Fruit fly (Drosophila melanogaster) whole organism, embryonic: ENCODE results near the gene CG4455.

Experiments used
- B-H1 ChIP-seq: fragments of 200-800 bp; sonication (Bioruptor generic); IDR thresholded peaks from 3 replicates; pipeline ENCODE4 v1.3.6; 2022; ENCODE audit warnings: missing biosample characterization, missing genetic modification characterization
- Blimp-1 ChIP-seq: fragments of 200-800 bp; sonication (Bioruptor generic); optimal IDR thresholded peaks from 3 replicates; lab custom pipeline; 2018; ENCODE audit warnings: missing biosample characterization, missing genetic modification characterization, mild to moderate bottlenecking, moderate library complexity, missing genetic modification reagents
- C15 ChIP-seq: fragments of 200-800 bp; sonication (Bioruptor generic); IDR thresholded peaks from 3 replicates; pipeline ENCODE4 v1.3.6; 2022; ENCODE audit warnings: missing biosample characterization, missing genetic modification characterization
- CG10274 ChIP-seq: fragments of 200-800 bp; sonication (Bioruptor generic); optimal IDR thresholded peaks from 3 replicates; lab custom pipeline; 2017; ENCODE audit warnings: missing biosample characterization, mild to moderate bottlenecking, missing genetic modification characterization
- CG11695 ChIP-seq: fragments of 200-800 bp; sonication (Bioruptor generic); IDR thresholded peaks from 3 replicates; pipeline ENCODE4 v1.3.6; 2022; ENCODE audit warnings: missing biosample characterization, missing genetic modification characterization
- CG14441 ChIP-seq: fragments of 200-800 bp; sonication (Bioruptor generic); IDR thresholded peaks from 2 replicates; pipeline ENCODE4 v1.3.6; 2022; ENCODE audit warnings: missing biosample characterization, missing genetic modification characterization
- CG14710 ChIP-seq: fragments of 200-800 bp; sonication (Bioruptor generic); optimal IDR thresholded peaks from 3 replicates; lab custom pipeline; 2019; ENCODE audit warnings: missing biosample characterization, mild to moderate bottlenecking, missing genetic modification characterization, moderate library complexity
- CG14860 ChIP-seq: fragments of 200-800 bp; sonication (Bioruptor generic); IDR thresholded peaks from 3 replicates; pipeline ENCODE4 v1.3.6; 2022; ENCODE audit warnings: missing biosample characterization, missing genetic modification characterization; ENCODE audit not compliant: partially characterized antibody
- CG15269 ChIP-seq: fragments of 200-800 bp; sonication (Bioruptor generic); optimal IDR thresholded peaks from 2 replicates; lab custom pipeline; 2018; ENCODE audit warnings: missing biosample characterization, mild to moderate bottlenecking, missing genetic modification characterization, moderate library complexity
- CG17568 ChIP-seq: fragments of 200-800 bp; sonication (Bioruptor generic); optimal IDR thresholded peaks from 2 replicates; lab custom pipeline; 2018; ENCODE audit warnings: missing biosample characterization, mild to moderate bottlenecking, missing genetic modification characterization, moderate library complexity
- CG2116 ChIP-seq: fragments of 200-800 bp; sonication (Bioruptor generic); optimal IDR thresholded peaks from 3 replicates; lab custom pipeline; 2018; ENCODE audit warnings: missing biosample characterization, mild to moderate bottlenecking, missing genetic modification characterization
- CG2678 ChIP-seq: fragments of 200-800 bp; sonication (Bioruptor generic); optimal IDR thresholded peaks from 3 replicates; lab custom pipeline; 2019; ENCODE audit warnings: missing biosample characterization, mild to moderate bottlenecking, missing genetic modification characterization, moderate library complexity
- CG4360 ChIP-seq: fragments of 200-800 bp; sonication (Bioruptor generic); IDR thresholded peaks from 2 replicates; pipeline ENCODE4 v1.3.6; 2022; ENCODE audit warnings: missing biosample characterization, missing genetic modification characterization
- CG5180 ChIP-seq: fragments of 200-800 bp; sonication (Bioruptor generic); optimal IDR thresholded peaks from 3 replicates; lab custom pipeline; 2017; ENCODE audit warnings: missing biosample characterization, missing genetic modification characterization, mild to moderate bottlenecking, moderate library complexity, missing genetic modification reagents
- CG6254 ChIP-seq: fragments of 200-800 bp; sonication (Bioruptor generic); optimal IDR thresholded peaks from 3 replicates; lab custom pipeline; 2017; ENCODE audit warnings: mild to moderate bottlenecking, missing biosample characterization, missing genetic modification reagents, missing genetic modification characterization
- CG6791 ChIP-seq: fragments of 200-800 bp; sonication (Bioruptor generic); IDR thresholded peaks from 3 replicates; pipeline ENCODE4 v1.3.6; 2022; ENCODE audit warnings: missing biosample characterization, missing genetic modification characterization; ENCODE audit not compliant: partially characterized antibody
- CG6854 ChIP-seq: fragments of 200-800 bp; sonication (Bioruptor generic); optimal IDR thresholded peaks from 3 replicates; lab custom pipeline; 2017; ENCODE audit warnings: missing biosample characterization, mild to moderate bottlenecking, missing genetic modification characterization
- CG7786 ChIP-seq: fragments of 200-800 bp; sonication (Bioruptor generic); optimal IDR thresholded peaks from 2 replicates; lab custom pipeline; 2016; ENCODE audit warnings: missing biosample characterization, missing genetic modification characterization
- CG8290 ChIP-seq, 3 experiments: fragments of 200-800 bp; sonication (Bioruptor generic); optimal IDR thresholded peaks; 2 replicates each; lab custom pipeline; 2016 to 2019; ENCODE audit warnings: missing biosample characterization in 3 of 3, missing genetic modification characterization in 3 of 3, mild to moderate bottlenecking in 2 of 3, moderate library complexity in 1 of 3
- CG9215 ChIP-seq: fragments of 200-800 bp; sonication (Bioruptor generic); IDR thresholded peaks from 2 replicates; pipeline ENCODE4 v1.3.6; 2022; ENCODE audit warnings: missing biosample characterization, missing genetic modification characterization
- CG9876 ChIP-seq: fragments of 200-800 bp; sonication (Bioruptor generic); optimal IDR thresholded peaks from 2 replicates; lab custom pipeline; 2016; ENCODE audit warnings: missing biosample characterization, missing genetic modification characterization
- D19B ChIP-seq: fragments of 200-800 bp; sonication (Bioruptor generic); optimal IDR thresholded peaks from 2 replicates; lab custom pipeline; 2017; ENCODE audit warnings: missing biosample characterization, mild to moderate bottlenecking, missing genetic modification characterization
- Doc2 ChIP-seq: fragments of 200-800 bp; sonication (Bioruptor generic); IDR thresholded peaks from 2 replicates; pipeline ENCODE4 v1.3.6; 2022; ENCODE audit warnings: missing biosample characterization, missing genetic modification characterization
- Eip74EF ChIP-seq, 2 experiments: fragments of 200-800 bp in 1 of 2; fragments of >200 bp in 1 of 2; sonication (Bioruptor generic) in 1 of 2; optimal IDR thresholded peaks; 2 replicates each; lab custom pipeline; 2017 to 2019; ENCODE audit warnings: missing biosample characterization in 2 of 2, missing genetic modification characterization in 2 of 2, mild to moderate bottlenecking in 1 of 2, moderate library complexity in 1 of 2
- Fer2 ChIP-seq: fragments of 200-800 bp; sonication (Bioruptor generic); optimal IDR thresholded peaks from 2 replicates; lab custom pipeline; 2018; ENCODE audit warnings: missing biosample characterization, mild to moderate bottlenecking, missing genetic modification characterization, moderate library complexity
- Fer3 ChIP-seq: fragments of 200-800 bp; sonication (Bioruptor generic); optimal IDR thresholded peaks from 2 replicates; lab custom pipeline; 2018; ENCODE audit warnings: missing biosample characterization, mild to moderate bottlenecking, missing genetic modification characterization, moderate library complexity
- HLH4C ChIP-seq: fragments of 200-800 bp; sonication (Bioruptor generic); IDR thresholded peaks from 3 replicates; pipeline ENCODE4 v1.3.6; 2022; ENCODE audit warnings: missing biosample characterization, missing genetic modification characterization; ENCODE audit not compliant: partially characterized antibody
- Lhr ChIP-seq: fragments of 200-800 bp; sonication (Bioruptor generic); optimal IDR thresholded peaks from 3 replicates; lab custom pipeline; 2017; ENCODE audit warnings: mild to moderate bottlenecking, missing biosample characterization, missing genetic modification reagents, missing genetic modification characterization
- Lim3 ChIP-seq: fragments of 200-800 bp; sonication (Bioruptor generic); IDR thresholded peaks from 2 replicates; pipeline ENCODE4 v1.3.6; 2022; ENCODE audit warnings: missing biosample characterization, missing genetic modification characterization
- Taf1 ChIP-seq: fragments of 200-800 bp; sonication (Bioruptor generic); IDR thresholded peaks from 2 replicates; pipeline ENCODE4 v1.3.6; 2022; ENCODE audit warnings: missing biosample characterization, missing genetic modification characterization
- amos ChIP-seq: fragments of 200-800 bp; sonication (Bioruptor generic); IDR thresholded peaks from 2 replicates; pipeline ENCODE4 v1.3.6; 2022; ENCODE audit warnings: missing biosample characterization, missing genetic modification characterization; ENCODE audit not compliant: partially characterized antibody
- bab2 ChIP-seq: fragments of 200-800 bp; sonication (Bioruptor generic); optimal IDR thresholded peaks from 2 replicates; lab custom pipeline; 2016; ENCODE audit warnings: missing biosample characterization, missing genetic modification characterization
- chif ChIP-seq, 2 experiments: fragments of 200-800 bp; sonication (Bioruptor generic); optimal IDR thresholded peaks; 3 replicates each; lab custom pipeline; 2016; ENCODE audit warnings: missing biosample characterization in 2 of 2, missing genetic modification characterization in 2 of 2
- chinmo ChIP-seq: fragments of 200-800 bp; sonication (Bioruptor generic); IDR thresholded peaks from 4 replicates; pipeline ENCODE4 v1.3.6; 2022; ENCODE audit warnings: missing biosample characterization, missing genetic modification characterization; ENCODE audit not compliant: partially characterized antibody
- chn ChIP-seq: fragments of 200-800 bp; sonication (Bioruptor generic); optimal IDR thresholded peaks from 2 replicates; lab custom pipeline; 2016; ENCODE audit warnings: missing biosample characterization, missing genetic modification characterization
- corto ChIP-seq: fragments of 200-800 bp; sonication (Bioruptor generic); optimal IDR thresholded peaks from 2 replicates; lab custom pipeline; 2016; ENCODE audit warnings: missing biosample characterization, mild to moderate bottlenecking, missing genetic modification characterization, moderate library complexity
- danr ChIP-seq: fragments of 200-800 bp; sonication (Bioruptor generic); IDR thresholded peaks from 2 replicates; pipeline ENCODE4 v1.3.6; 2022; ENCODE audit warnings: missing biosample characterization, missing genetic modification characterization
- dimm ChIP-seq: fragments of 200-800 bp; sonication (Bioruptor generic); IDR thresholded peaks from 2 replicates; pipeline ENCODE4 v1.3.6; 2022; ENCODE audit warnings: missing biosample characterization, missing genetic modification characterization
- fd3F ChIP-seq: fragments of 200-800 bp; sonication (Bioruptor generic); optimal IDR thresholded peaks from 2 replicates; lab custom pipeline; 2018; ENCODE audit warnings: missing biosample characterization, mild to moderate bottlenecking, missing genetic modification characterization, moderate library complexity
- gcm ChIP-seq: fragments of 200-800 bp; sonication (Bioruptor generic); optimal IDR thresholded peaks from 2 replicates; lab custom pipeline; 2019; ENCODE audit warnings: missing biosample characterization, mild to moderate bottlenecking, missing genetic modification characterization, moderate library complexity
- gfzf ChIP-seq: fragments of 200-800 bp; sonication (Bioruptor generic); optimal IDR thresholded peaks from 2 replicates; lab custom pipeline; 2016; ENCODE audit warnings: missing biosample characterization, mild to moderate bottlenecking, missing genetic modification characterization, moderate library complexity
- hkb ChIP-seq, 2 experiments: fragments of 200-800 bp in 1 of 2; fragments of >200 bp in 1 of 2; sonication (Bioruptor generic) in 1 of 2; IDR thresholded peaks in 1 of 2; optimal IDR thresholded peaks in 1 of 2; 2 replicates each; pipeline versions ENCODE4 v1.3.6 to Lab custom; 2017 to 2022; ENCODE audit warnings: missing biosample characterization in 1 of 2, missing genetic modification characterization in 1 of 2
- jumu ChIP-seq: fragments of 200-800 bp; sonication (Bioruptor generic); optimal IDR thresholded peaks from 3 replicates; lab custom pipeline; 2016; ENCODE audit warnings: missing biosample characterization, missing genetic modification characterization
- kni ChIP-seq: fragments of 200-800 bp; sonication (Bioruptor generic); optimal IDR thresholded peaks from 3 replicates; lab custom pipeline; 2017; ENCODE audit warnings: mild to moderate bottlenecking, missing biosample characterization, missing genetic modification reagents, missing genetic modification characterization
- org-1 ChIP-seq: fragments of 200-800 bp; sonication (Bioruptor generic); optimal IDR thresholded peaks from 2 replicates; lab custom pipeline; 2017; ENCODE audit warnings: missing biosample characterization, missing genetic modification characterization
- sens-2 ChIP-seq: fragments of 200-800 bp; sonication (Bioruptor generic); IDR thresholded peaks from 2 replicates; pipeline ENCODE4 v1.3.6; 2022; ENCODE audit warnings: missing biosample characterization, missing genetic modification characterization
- so ChIP-seq: fragments of 200-800 bp; sonication (Bioruptor generic); IDR thresholded peaks from 3 replicates; pipeline ENCODE4 v1.3.6; 2022; ENCODE audit warnings: missing biosample characterization, missing genetic modification characterization
- tgo ChIP-seq: fragments of 200-800 bp; sonication (Bioruptor generic); IDR thresholded peaks from 3 replicates; pipeline ENCODE4 v1.3.6; 2022; ENCODE audit warnings: missing biosample characterization, missing genetic modification characterization
- yki ChIP-seq: fragments of >200 bp; optimal IDR thresholded peaks from 3 replicates; lab custom pipeline; 2018
- zfh2 ChIP-seq: fragments of 200-800 bp; sonication (Bioruptor generic); optimal IDR thresholded peaks from 2 replicates; lab custom pipeline; 2016; ENCODE audit warnings: missing biosample characterization, missing genetic modification characterization

The CG4455 gene

DNA sequence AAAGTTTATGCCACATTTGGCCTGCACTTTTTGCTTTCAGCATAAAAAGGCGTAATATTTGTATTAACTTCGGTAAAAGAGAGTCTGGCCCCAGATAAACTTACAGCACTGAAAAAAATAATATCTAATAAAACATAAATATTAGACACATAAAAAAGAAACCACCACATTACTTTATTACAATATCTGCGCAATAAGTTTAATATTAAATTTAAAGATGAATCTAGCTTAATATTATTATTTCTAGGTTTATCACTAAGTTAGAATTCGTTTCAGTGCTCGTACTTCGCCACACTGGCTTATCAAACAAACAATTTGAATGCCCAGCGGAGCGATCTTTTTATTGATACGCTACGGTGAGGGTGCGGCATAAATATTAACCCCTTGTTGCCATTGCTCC is 5.1 kb downstream of the CG4455 start (continued):
- TF ChIP-seq HLH4C (GFP tag; lab: Robert Waterston, UW) = no peak
- no peak for TF ChIP-seq chn
- TF ChIP-seq CG5180 (GFP tag; lab: Kevin White, UChicago) = no peak
- TF ChIP-seq Blimp-1 (GFP tag; lab: Kevin White, UChicago) = peak; percentile 57
- no peak for TF ChIP-seq CG17568
- TF ChIP-seq corto (GFP tag; lab: Kevin White, UChicago) = no peak
- no peak for TF ChIP-seq CG6791 (GFP tag; lab: Robert Waterston, UW)
- TF ChIP-seq CG8290 (GFP tag; optimal IDR thresholded peaks at IDR 0.05; lab: Kevin White, UChicago) = no peak
- TF ChIP-seq CG8290 (tag; optimal IDR thresholded peaks at IDR 0.05; lab: Kevin White, UChicago) = no peak
- TF ChIP-seq CG9876 (GFP tag; lab: Kevin White, UChicago) = no peak
- no peak for TF ChIP-seq yki (lab: Kevin White, UChicago)
- TF ChIP-seq kni = no peak
- TF ChIP-seq Taf1 (GFP tag; lab: Robert Waterston, UW) = no peak
- no peak for TF ChIP-seq sens-2 (GFP tag; lab: Robert Waterston, UW)
- no peak for TF ChIP-seq CG6854 (GFP tag; lab: Kevin White, UChicago)
- peak; percentile 30 for TF ChIP-seq CG6254 (GFP tag; lab: Kevin White, UChicago)
- no peak for TF ChIP-seq fd3F (GFP tag; lab: Kevin White, UChicago)
- no peak for TF ChIP-seq bab2 (GFP tag; lab: Kevin White, UChicago)
- TF ChIP-seq C15 = no peak
- no peak for TF ChIP-seq amos
- TF ChIP-seq hkb (optimal IDR thresholded peaks at IDR 0.05; lab: Kevin White, UChicago) = no peak
- no peak for TF ChIP-seq hkb (GFP tag; IDR thresholded peaks at IDR 0.05; lab: Robert Waterston, UW)
- TF ChIP-seq CG14860 (GFP tag; lab: Robert Waterston, UW) = no peak
- TF ChIP-seq CG14441 (GFP tag; lab: Robert Waterston, UW) = no peak
- no peak for TF ChIP-seq so
- no peak for TF ChIP-seq dimm
- no peak for TF ChIP-seq CG11695 (GFP tag; lab: Robert Waterston, UW)
- TF ChIP-seq Fer3 (tag; lab: Kevin White, UChicago) = peak; percentile 17
- TF ChIP-seq Doc2 = no peak
- TF ChIP-seq CG2678 (tag; lab: Kevin White, UChicago) = peak; percentile 60
- TF ChIP-seq CG14710 (tag; lab: Kevin White, UChicago) = peak; percentile 32
- TF ChIP-seq tgo (GFP tag; lab: Robert Waterston, UW) = peak; percentile 41; the same call in 1 of the 3 replicates
- TF ChIP-seq CG2116 (GFP tag; lab: Kevin White, UChicago) = no peak
- TF ChIP-seq B-H1 = no peak
- peak; percentile 31 for TF ChIP-seq gcm (GFP tag; lab: Kevin White, UChicago)
- no peak for TF ChIP-seq Fer2
- no peak for TF ChIP-seq jumu (GFP tag; lab: Kevin White, UChicago)
- TF ChIP-seq Lim3 (GFP tag; lab: Robert Waterston, UW) = no peak
- TF ChIP-seq CG10274 = no peak
- TF ChIP-seq CG4360 (GFP tag; lab: Robert Waterston, UW) = no peak
- TF ChIP-seq Lhr (GFP tag; lab: Kevin White, UChicago) = no peak
- no peak for TF ChIP-seq org-1 (GFP tag; lab: Kevin White, UChicago)
- TF ChIP-seq chinmo (GFP tag; lab: Robert Waterston, UW) = no peak
- no peak for TF ChIP-seq danr (GFP tag; lab: Robert Waterston, UW)
- TF ChIP-seq zfh2 (GFP tag; lab: Kevin White, UChicago) = no peak
- no peak for TF ChIP-seq chif (GFP tag; optimal IDR thresholded peaks at IDR 0.05; lab: Kevin White, UChicago)
- TF ChIP-seq CG9215 (GFP tag; lab: Robert Waterston, UW) = no peak
- TF ChIP-seq CG15269 (tag; lab: Kevin White, UChicago) = peak; percentile 25
- TF ChIP-seq gfzf (GFP tag; lab: Kevin White, UChicago) = no peak
- no peak for TF ChIP-seq D19B
- no peak for TF ChIP-seq CG7786
- TF ChIP-seq Eip74EF (GFP tag; optimal IDR thresholded peaks at IDR 0.05; lab: Kevin White, UChicago) = peak in 1 of 2 experiments; percentile 15
